Fruit fly (Drosophila melanogaster): ENCODE data around the gene t.
A peak's percentile ranks its signal among the peaks of the same experiment; 100 is the strongest.

The t gene

DNA sequence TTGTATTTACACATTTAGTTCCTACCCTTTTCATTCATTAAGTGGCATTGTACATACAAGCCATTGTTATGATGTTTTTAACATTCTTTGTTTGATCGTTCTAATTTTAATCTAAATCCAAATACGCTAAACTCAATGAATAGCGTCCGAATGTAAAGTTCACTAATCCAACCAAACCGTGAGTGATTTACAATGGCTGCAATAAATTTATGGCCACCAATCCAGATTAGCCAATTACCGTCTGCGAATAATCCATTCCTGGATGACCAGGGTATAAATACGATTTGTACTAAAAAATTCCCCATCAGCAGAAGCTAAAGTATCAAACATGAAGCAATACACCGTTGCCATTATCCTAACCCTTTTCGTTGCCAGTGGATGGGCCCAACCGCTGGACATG lies 31.7 kb downstream of the t start, which contains the start of gene CG12057:
Gene CG12057 (plus strand): TSS at position 301 of the 400 bp plus-strand sequence.
- no peak for TF ChIP-seq CG7928 (GFP tag; optimal IDR thresholded peaks at IDR 0.05)
- no peak for TF ChIP-seq CG7786 (GFP tag; optimal IDR thresholded peaks at IDR 0.05)
- TF ChIP-seq shn (GFP tag; optimal IDR thresholded peaks at IDR 0.05) = no peak
- TF ChIP-seq ci (GFP tag; IDR thresholded peaks at IDR 0.05) = no peak
- TF ChIP-seq stc (GFP tag; IDR thresholded peaks at IDR 0.05) = no peak
- TF ChIP-seq seq (GFP tag; IDR thresholded peaks at IDR 0.05) = no peak
- TF ChIP-seq pfk (GFP tag; optimal IDR thresholded peaks at IDR 0.05) = no peak
- TF ChIP-seq CG12942 (GFP tag; optimal IDR thresholded peaks at IDR 0.05) = no peak

DNA sequence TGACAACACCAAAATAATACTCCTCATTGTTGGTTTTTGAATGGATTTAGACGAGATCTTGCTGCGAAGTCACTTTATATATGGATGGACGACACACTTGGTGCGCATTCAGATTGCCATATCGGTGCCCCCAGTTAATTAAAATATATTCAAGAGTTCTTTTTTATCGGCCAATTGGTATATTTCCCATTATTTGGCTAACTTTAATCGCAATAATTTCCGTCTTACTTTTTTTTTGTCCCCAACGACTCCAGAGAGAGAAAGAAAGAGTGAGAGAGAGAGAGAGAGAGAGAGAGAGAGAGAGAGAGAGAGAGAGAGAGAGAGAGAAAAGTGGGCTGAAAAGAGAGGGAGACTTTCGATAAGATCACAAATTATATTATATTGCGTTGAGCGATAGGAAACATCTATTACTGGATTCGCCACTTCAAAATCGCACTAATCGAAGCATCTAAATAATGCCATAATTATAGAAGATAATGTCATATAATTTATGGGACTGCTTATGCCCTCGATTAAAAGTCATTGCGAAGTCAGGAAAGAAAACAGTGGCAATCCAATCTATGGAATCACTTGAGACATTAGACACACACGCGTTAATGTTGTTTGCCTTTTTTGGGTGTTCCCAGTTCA lies 32.4 kb downstream of the t start, which contains the start of gene CG12115:
Gene CG12115 (minus strand): TSS at position 51 of the 630 bp plus-strand sequence.
- peak; percentile 2 for TF ChIP-seq CG15514 (GFP tag; optimal IDR thresholded peaks at IDR 0.05)
- peak; percentile 92 for TF ChIP-seq exex (tag; optimal IDR thresholded peaks at IDR 0.05)
- no peak for TF ChIP-seq repo (GFP tag; optimal IDR thresholded peaks at IDR 0.05)
- no peak for TF ChIP-seq jing (GFP tag; optimal IDR thresholded peaks at IDR 0.05)
- peak; percentile 32 for TF ChIP-seq sens (GFP tag)
- no peak for TF ChIP-seq dmrt99B (tag; optimal IDR thresholded peaks at IDR 0.05)
- no peak for TF ChIP-seq salm (tag; optimal IDR thresholded peaks at IDR 0.05)
- no peak for TF ChIP-seq CG4404 (GFP tag; IDR thresholded peaks at IDR 0.05)
- no peak for TF ChIP-seq CG11093 (GFP tag; IDR thresholded peaks at IDR 0.05)
- TF ChIP-seq Trl (optimal IDR thresholded peaks at IDR 0.05) = peak in 1 of 2 experiments; percentile 80
- no peak for TF ChIP-seq Trl (GFP tag; optimal IDR thresholded peaks at IDR 0.05)

DNA sequence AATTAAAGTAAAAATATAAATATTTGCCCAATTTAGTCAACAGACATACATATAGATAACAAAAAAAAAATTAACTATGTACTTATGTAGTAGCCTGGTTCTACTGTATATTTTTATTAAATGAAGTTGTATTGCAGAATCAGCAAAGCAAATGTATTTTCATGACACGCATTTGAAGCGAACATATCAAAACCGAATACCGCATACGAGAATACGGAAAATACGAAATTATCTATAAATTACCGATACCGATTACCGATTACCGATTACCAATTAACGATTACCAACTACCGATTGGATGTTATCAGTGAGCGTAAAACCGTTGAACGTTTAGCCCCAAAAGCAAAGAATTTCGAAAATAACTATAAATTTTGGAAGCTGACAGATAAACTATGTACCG lies 35.6 kb downstream of the t start:
- TF ChIP-seq gfzf (GFP tag; optimal IDR thresholded peaks at IDR 0.05) (peak; percentile 10), wek (GFP tag; optimal IDR thresholded peaks at IDR 0.05) (peak; percentile 69), CG14860 (GFP tag; IDR thresholded peaks at IDR 0.05; ENCODE audit: partially characterized antibody) (0 out of 3 replicates have a peak, but pooled peaks have one; percentile 34), CG16813 (GFP tag; IDR thresholded peaks at IDR 0.05; ENCODE audit: partially characterized antibody) (peak; percentile 47; the same call in 1 of the 3 replicates), disco-r (GFP tag; optimal IDR thresholded peaks at IDR 0.05) (no peak), Rfx (GFP tag; IDR thresholded peaks at IDR 0.05) (no peak), btn (GFP tag; optimal IDR thresholded peaks at IDR 0.05) (no peak), Doc3 (GFP tag; IDR thresholded peaks at IDR 0.05; ENCODE audit: partially characterized antibody) (0 out of 3 replicates have a peak, but pooled peaks have one; percentile 23), ERR (GFP tag; optimal IDR thresholded peaks at IDR 0.05) (no peak), CG34224 (GFP tag; IDR thresholded peaks at IDR 0.05; ENCODE audit: partially characterized antibody) (peak; percentile 27; the same call in 1 of the 3 replicates), stwl (tag; optimal IDR thresholded peaks at IDR 0.05) (peak; percentile 66), CG6791 (GFP tag; IDR thresholded peaks at IDR 0.05; ENCODE audit: partially characterized antibody) (peak; percentile 75), C15 (GFP tag; IDR thresholded peaks at IDR 0.05) (no peak), ttk (GFP tag; IDR thresholded peaks at IDR 0.05) (no peak), CG6854 (GFP tag; optimal IDR thresholded peaks at IDR 0.05) (no peak), vnd (GFP tag; IDR thresholded peaks at IDR 0.05; ENCODE audit: partially characterized antibody) (no peak), so (GFP tag; IDR thresholded peaks at IDR 0.05) (no peak), HLH4C (GFP tag; IDR thresholded peaks at IDR 0.05; ENCODE audit: partially characterized antibody) (peak; percentile 65), sens (GFP tag) (peak; percentile 66), ato (GFP tag; IDR thresholded peaks at IDR 0.05; ENCODE audit: partially characterized antibody) (0 out of 2 replicates have a peak, but pooled peaks have one; percentile 35), CG7963 (GFP tag; IDR thresholded peaks at IDR 0.05; ENCODE audit: partially characterized antibody) (0 out of 3 replicates have a peak, but pooled peaks have one; percentile 20), Dll (GFP tag; IDR thresholded peaks at IDR 0.05; ENCODE audit: partially characterized antibody) (peak; percentile 41; the same call in 1 of the 4 replicates), CG13287 (GFP tag; IDR thresholded peaks at IDR 0.05; ENCODE audit: partially characterized antibody) (peak; percentile 53), prd (optimal IDR thresholded peaks at IDR 0.05) (no peak), prd (GFP tag; IDR thresholded peaks at IDR 0.05) (no peak), GATAe (GFP tag; conservative IDR thresholded peaks at IDR 0.05) (no peak), Gug (GFP tag; IDR thresholded peaks at IDR 0.05) (no peak), ro (GFP tag; IDR thresholded peaks at IDR 0.05) (no peak), CG8944 (GFP tag; optimal IDR thresholded peaks at IDR 0.05) (no peak)

Data from whole organism, embryonic.